Fruit fly (Drosophila melanogaster) Kc167 (cell line): ENCODE data around the gene lft.

Source experiments
- Sin3A ChIP-seq: fragments of >200 bp; optimal IDR thresholded peaks from 2 replicates; lab custom pipeline; 2018; ENCODE audit warnings: missing external identifiers
- h ChIP-seq: fragments of >200 bp; optimal IDR thresholded peaks from 3 replicates; lab custom pipeline; 2018; ENCODE audit warnings: missing external identifiers
- psq ChIP-seq: fragments of >200 bp; optimal IDR thresholded peaks from 2 replicates; lab custom pipeline; 2017; ENCODE audit warnings: missing external identifiers

dm6 chr2L:10356508-10356907 is 7.8 kb upstream of the lft start, which contains the start of the genes CtsL4 and ClpP:
- no peak for TF ChIP-seq psq (lab: Kevin White, UChicago)
- no peak for TF ChIP-seq h
- TF ChIP-seq Sin3A (lab: Kevin White, UChicago) = no peak
